Fruit fly (Drosophila melanogaster): Measurements from ENCODE around the gene Mec2.
A peak's percentile ranks its signal among the peaks of the same experiment; 100 is the strongest.

dm6 chrX:19153288-19154130 is 34.3 kb upstream of the Mec2 start:
- peak; percentile 82 for TF ChIP-seq EcR (GFP tag; optimal IDR thresholded peaks at IDR 0.05)
- TF ChIP-seq CG8159 (tag; optimal IDR thresholded peaks at IDR 0.05), result no peak
- TF ChIP-seq CG8301 (tag; optimal IDR thresholded peaks at IDR 0.05), result no peak
- TF ChIP-seq CG13204 (GFP tag; optimal IDR thresholded peaks at IDR 0.05), result peak; percentile 79
